Fruit fly (Drosophila melanogaster) whole organism, prepupa: ENCODE results near the gene MetRS-m.

Source experiments
- CG4318 ChIP-seq: fragments of 200-800 bp; sonication (Bioruptor generic); optimal IDR thresholded peaks from 3 replicates; lab custom pipeline; 2017; ENCODE audit warnings: missing biosample characterization, mild to moderate bottlenecking, missing genetic modification characterization
- CG8319 ChIP-seq: fragments of 200-800 bp; sonication (Bioruptor generic); optimal IDR thresholded peaks from 3 replicates; lab custom pipeline; 2016; ENCODE audit warnings: missing biosample characterization, missing genetic modification characterization
- OdsH ChIP-seq: fragments of 200-800 bp; sonication (Bioruptor generic); optimal IDR thresholded peaks from 3 replicates; lab custom pipeline; 2016; ENCODE audit warnings: missing biosample characterization, missing genetic modification characterization
- Sox15 ChIP-seq: fragments of 200-800 bp; sonication (Bioruptor generic); optimal IDR thresholded peaks from 3 replicates; lab custom pipeline; 2016; ENCODE audit warnings: missing biosample characterization, missing genetic modification characterization

DNA sequence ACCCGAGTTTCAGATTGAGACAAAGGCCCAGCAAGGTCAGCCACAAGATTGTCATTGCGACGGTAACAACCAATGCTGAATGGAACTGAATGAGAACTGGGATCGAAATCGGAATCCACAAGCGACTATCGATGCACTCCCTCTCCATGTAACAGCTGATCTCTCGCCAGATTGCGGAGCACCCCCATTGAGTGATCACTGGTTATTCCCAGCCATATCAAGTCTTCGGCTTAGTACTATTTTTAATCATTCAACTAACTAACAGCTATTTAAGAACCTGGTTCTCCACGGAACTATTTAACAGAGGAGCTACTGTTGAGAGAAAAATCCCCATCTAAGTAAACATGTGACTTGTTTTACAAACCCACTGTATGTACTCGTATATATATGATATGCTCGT, 33.1 kb downstream of the MetRS-m start, which contains the start of gene CG9631:
- TF ChIP-seq Sox15 (no peak), CG4318 (GFP tag; lab: Kevin White, UChicago) (no peak), OdsH (GFP tag; lab: Kevin White, UChicago) (no peak), CG8319 (no peak)
